Fruit fly (Drosophila melanogaster) whole organism, embryonic: ENCODE data around the gene fan.

Experiments
- CG10462 ChIP-seq: fragments of 200-800 bp; sonication (Bioruptor generic); optimal IDR thresholded peaks from 2 replicates; lab custom pipeline; 2016; ENCODE audit warnings: missing biosample characterization, missing genetic modification characterization
- CG10543 ChIP-seq: fragments of 200-800 bp; sonication (Bioruptor generic); optimal IDR thresholded peaks from 3 replicates; lab custom pipeline; 2017; ENCODE audit warnings: missing biosample characterization, mild to moderate bottlenecking, missing genetic modification characterization, moderate library complexity
- CG11093 ChIP-seq: fragments of 200-800 bp; sonication (Bioruptor generic); IDR thresholded peaks from 3 replicates; pipeline ENCODE4 v1.3.6; 2022; ENCODE audit warnings: missing biosample characterization, missing genetic modification characterization
- CG11504 ChIP-seq: fragments of 200-800 bp; sonication (Bioruptor generic); optimal IDR thresholded peaks from 3 replicates; lab custom pipeline; 2019; ENCODE audit warnings: missing biosample characterization, mild to moderate bottlenecking, missing genetic modification characterization, moderate library complexity
- CG11696 ChIP-seq: fragments of 200-800 bp; sonication (Bioruptor generic); IDR thresholded peaks from 2 replicates; pipeline ENCODE4 v1.3.6; 2022; ENCODE audit warnings: missing biosample characterization, missing genetic modification characterization
- CG12236 ChIP-seq: fragments of 200-800 bp; sonication (Bioruptor generic); optimal IDR thresholded peaks from 2 replicates; lab custom pipeline; 2016; ENCODE audit warnings: missing biosample characterization, missing genetic modification characterization
- CG12299 ChIP-seq: fragments of 200-800 bp; sonication (Bioruptor generic); optimal IDR thresholded peaks from 2 replicates; lab custom pipeline; 2018; ENCODE audit warnings: missing biosample characterization, mild to moderate bottlenecking, missing genetic modification characterization
- CG13894 ChIP-seq: fragments of 200-800 bp; sonication (Bioruptor generic); optimal IDR thresholded peaks from 3 replicates; lab custom pipeline; 2018; ENCODE audit warnings: missing biosample characterization, mild to moderate bottlenecking, missing genetic modification characterization, moderate library complexity
- CG17361 ChIP-seq: fragments of 200-800 bp; sonication (Bioruptor generic); IDR thresholded peaks from 3 replicates; pipeline ENCODE4 v1.3.6; 2022; ENCODE audit warnings: missing biosample characterization, missing genetic modification characterization
- CG1792 ChIP-seq: fragments of 200-800 bp; sonication (Bioruptor generic); optimal IDR thresholded peaks from 2 replicates; lab custom pipeline; 2016; ENCODE audit warnings: missing biosample characterization, missing genetic modification characterization
- CG18011 ChIP-seq: fragments of 200-800 bp; sonication (Bioruptor generic); optimal IDR thresholded peaks from 2 replicates; lab custom pipeline; 2017; ENCODE audit warnings: missing biosample characterization, missing genetic modification characterization, mild to moderate bottlenecking, moderate library complexity, missing genotype
- CG18619 ChIP-seq: fragments of 200-800 bp; sonication (Bioruptor generic); optimal IDR thresholded peaks from 3 replicates; lab custom pipeline; 2017; ENCODE audit warnings: missing biosample characterization, mild to moderate bottlenecking, missing genetic modification characterization
- CG2129 ChIP-seq: fragments of 200-800 bp; sonication (Bioruptor generic); IDR thresholded peaks from 2 replicates; pipeline ENCODE4 v1.3.6; 2022; ENCODE audit warnings: missing biosample characterization, missing genetic modification characterization; ENCODE audit not compliant: partially characterized antibody
- CG42726 ChIP-seq: fragments of 200-800 bp; sonication (Bioruptor generic); IDR thresholded peaks from 2 replicates; pipeline ENCODE4 v1.3.6; 2022; ENCODE audit warnings: missing biosample characterization, missing genetic modification characterization; ENCODE audit not compliant: partially characterized antibody
- CG6654 ChIP-seq: fragments of 200-800 bp; sonication (Bioruptor generic); optimal IDR thresholded peaks from 2 replicates; lab custom pipeline; 2017; ENCODE audit warnings: missing biosample characterization, mild to moderate bottlenecking, missing genetic modification characterization
- CG8388 ChIP-seq: fragments of 200-800 bp; sonication (Bioruptor generic); optimal IDR thresholded peaks from 2 replicates; lab custom pipeline; 2019; ENCODE audit warnings: missing biosample characterization, mild to moderate bottlenecking, missing genetic modification characterization, moderate library complexity
- CG8944 ChIP-seq: fragments of 200-800 bp; sonication (Bioruptor generic); optimal IDR thresholded peaks from 3 replicates; lab custom pipeline; 2016; ENCODE audit warnings: missing biosample characterization, missing genetic modification characterization
- CTCF ChIP-seq: fragments of 200-800 bp; sonication (Bioruptor generic); optimal IDR thresholded peaks from 2 replicates; lab custom pipeline; 2017; ENCODE audit warnings: missing biosample characterization, mild to moderate bottlenecking, missing genetic modification characterization, moderate library complexity
- Dll ChIP-seq: fragments of 200-800 bp; sonication (Bioruptor generic); IDR thresholded peaks from 4 replicates; pipeline ENCODE4 v1.3.6; 2022; ENCODE audit warnings: missing biosample characterization, missing genetic modification characterization; ENCODE audit not compliant: partially characterized antibody
- Eip74EF ChIP-seq, 2 experiments: fragments of 200-800 bp in 1 of 2; fragments of >200 bp in 1 of 2; sonication (Bioruptor generic) in 1 of 2; optimal IDR thresholded peaks; 2 replicates each; lab custom pipeline; 2017 to 2019; ENCODE audit warnings: missing biosample characterization in 2 of 2, missing genetic modification characterization in 2 of 2, mild to moderate bottlenecking in 1 of 2, moderate library complexity in 1 of 2
- Ets65A ChIP-seq: fragments of 200-800 bp; sonication (Bioruptor generic); peaks from one replicate; lab custom pipeline; 2016; ENCODE audit warnings: missing biosample characterization, missing genetic modification characterization
- Hr51 ChIP-seq, 2 experiments: fragments of 200-800 bp; sonication (Bioruptor generic); optimal IDR thresholded peaks; 2 replicates in 1 of 2; 3 replicates in 1 of 2; lab custom pipeline; 2016 to 2018; ENCODE audit warnings: missing biosample characterization in 2 of 2, missing genetic modification characterization in 2 of 2, mild to moderate bottlenecking in 1 of 2, moderate library complexity in 1 of 2
- MESR4 ChIP-seq: fragments of 200-800 bp; sonication (Bioruptor generic); optimal IDR thresholded peaks from 2 replicates; lab custom pipeline; 2018; ENCODE audit warnings: missing biosample characterization, mild to moderate bottlenecking, missing genetic modification characterization, moderate library complexity
- NC2β ChIP-seq: fragments of 200-800 bp; sonication (Bioruptor generic); optimal IDR thresholded peaks from 2 replicates; lab custom pipeline; 2016; ENCODE audit warnings: missing biosample characterization, missing genetic modification characterization
- Rfx ChIP-seq: fragments of 200-800 bp; sonication (Bioruptor generic); IDR thresholded peaks from 2 replicates; pipeline ENCODE4 v1.3.6; 2022; ENCODE audit warnings: missing biosample characterization, missing genetic modification characterization
- YL-1 ChIP-seq: fragments of 200-800 bp; sonication (Bioruptor generic); optimal IDR thresholded peaks from 3 replicates; lab custom pipeline; 2017; ENCODE audit warnings: missing biosample characterization, mild to moderate bottlenecking, missing genetic modification characterization
- abd-A ChIP-seq: fragments of 200-800 bp; sonication (Bioruptor generic); optimal IDR thresholded peaks from 3 replicates; lab custom pipeline; 2019; ENCODE audit warnings: missing biosample characterization, mild to moderate bottlenecking, missing genetic modification characterization, moderate library complexity
- ara ChIP-seq: fragments of 200-800 bp; sonication (Bioruptor generic); IDR thresholded peaks from 2 replicates; pipeline ENCODE4 v1.3.6; 2022; ENCODE audit warnings: missing biosample characterization, missing genetic modification characterization
- caup ChIP-seq: fragments of 200-800 bp; sonication (Bioruptor generic); optimal IDR thresholded peaks from 3 replicates; lab custom pipeline; 2017; ENCODE audit warnings: missing biosample characterization, mild to moderate bottlenecking, missing genetic modification characterization, moderate library complexity; ENCODE audit not compliant: severe bottlenecking
- chn ChIP-seq: fragments of 200-800 bp; sonication (Bioruptor generic); optimal IDR thresholded peaks from 2 replicates; lab custom pipeline; 2016; ENCODE audit warnings: missing biosample characterization, missing genetic modification characterization
- dimm ChIP-seq: fragments of 200-800 bp; sonication (Bioruptor generic); IDR thresholded peaks from 2 replicates; pipeline ENCODE4 v1.3.6; 2022; ENCODE audit warnings: missing biosample characterization, missing genetic modification characterization
- dm ChIP-seq: fragments of 200-800 bp; sonication (Bioruptor generic); optimal IDR thresholded peaks from 3 replicates; lab custom pipeline; 2016; ENCODE audit warnings: missing biosample characterization, missing genetic modification characterization
- eyg ChIP-seq: fragments of 200-800 bp; sonication (Bioruptor generic); optimal IDR thresholded peaks from 3 replicates; lab custom pipeline; 2016; ENCODE audit warnings: missing biosample characterization, missing genetic modification characterization
- grau ChIP-seq: fragments of 200-800 bp; optimal IDR thresholded peaks from 3 replicates; lab custom pipeline; 2019; ENCODE audit warnings: missing biosample characterization, mild to moderate bottlenecking, missing genetic modification characterization, moderate library complexity
- hth ChIP-seq: fragments of >200 bp; optimal IDR thresholded peaks from 2 replicates; lab custom pipeline; 2017; ENCODE audit warnings: inconsistent platforms
- inv ChIP-seq: fragments of 200-800 bp; sonication (Bioruptor generic); IDR thresholded peaks from 2 replicates; pipeline ENCODE4 v1.3.6; 2022; ENCODE audit warnings: missing biosample characterization, missing genetic modification characterization; ENCODE audit not compliant: partially characterized antibody
- lbe ChIP-seq: fragments of 200-800 bp; sonication (Bioruptor generic); optimal IDR thresholded peaks from 2 replicates; lab custom pipeline; 2016; ENCODE audit warnings: missing biosample characterization, mild to moderate bottlenecking, missing genetic modification characterization
- nerfin-1 ChIP-seq: fragments of 200-800 bp; sonication (Bioruptor generic); optimal IDR thresholded peaks from 3 replicates; lab custom pipeline; 2019; ENCODE audit warnings: missing biosample characterization, mild to moderate bottlenecking, missing genetic modification characterization, moderate library complexity
- nmo ChIP-seq: fragments of 200-800 bp; sonication (Bioruptor generic); optimal IDR thresholded peaks from 2 replicates; lab custom pipeline; 2018; ENCODE audit warnings: missing biosample characterization, mild to moderate bottlenecking, missing genetic modification characterization, moderate library complexity
- otp ChIP-seq: fragments of 200-800 bp; sonication (Bioruptor generic); IDR thresholded peaks from 3 replicates; pipeline ENCODE4, ENCODE4 v1.3.6; 2022; ENCODE audit warnings: missing biosample characterization, missing genetic modification characterization
- pita ChIP-seq: fragments of 200-800 bp; sonication (Bioruptor generic); optimal IDR thresholded peaks from 2 replicates; lab custom pipeline; 2017; ENCODE audit warnings: missing biosample characterization, mild to moderate bottlenecking, missing genetic modification characterization
- ranshi ChIP-seq: fragments of 200-800 bp; sonication (Bioruptor generic); IDR thresholded peaks from 2 replicates; pipeline ENCODE4 v1.3.6; 2022; ENCODE audit warnings: missing biosample characterization, missing genetic modification characterization
- sens ChIP-seq: fragments of 200-800 bp; sonication (Bioruptor generic); peaks from one replicate; lab custom pipeline; 2016; ENCODE audit warnings: missing biosample characterization, missing genetic modification characterization
- seq ChIP-seq: fragments of 200-800 bp; sonication (Bioruptor generic); IDR thresholded peaks from 2 replicates; pipeline ENCODE4 v1.3.6; 2022; ENCODE audit warnings: missing biosample characterization, missing genetic modification characterization
- sob ChIP-seq: fragments of 200-800 bp; sonication (Bioruptor generic); IDR thresholded peaks from 2 replicates; pipeline ENCODE4 v1.3.6; 2022; ENCODE audit warnings: missing biosample characterization, missing genetic modification characterization
- tup ChIP-seq: fragments of 200-800 bp; sonication (Bioruptor generic); optimal IDR thresholded peaks from 2 replicates; lab custom pipeline; 2016; ENCODE audit warnings: missing biosample characterization, mild to moderate bottlenecking, missing genetic modification characterization, moderate library complexity
- unc-4 ChIP-seq: fragments of 200-800 bp; sonication (Bioruptor generic); IDR thresholded peaks from 2 replicates; pipeline ENCODE4 v1.3.6; 2022; ENCODE audit warnings: missing biosample characterization, missing genetic modification characterization; ENCODE audit not compliant: partially characterized antibody
- yki ChIP-seq: fragments of >200 bp; optimal IDR thresholded peaks from 3 replicates; lab custom pipeline; 2018
- zen2 ChIP-seq: fragments of 200-800 bp; sonication (Bioruptor generic); IDR thresholded peaks from 3 replicates; pipeline ENCODE4 v1.3.6; 2022; ENCODE audit warnings: missing biosample characterization, missing genetic modification characterization; ENCODE audit not compliant: partially characterized antibody

The fan gene

DNA sequence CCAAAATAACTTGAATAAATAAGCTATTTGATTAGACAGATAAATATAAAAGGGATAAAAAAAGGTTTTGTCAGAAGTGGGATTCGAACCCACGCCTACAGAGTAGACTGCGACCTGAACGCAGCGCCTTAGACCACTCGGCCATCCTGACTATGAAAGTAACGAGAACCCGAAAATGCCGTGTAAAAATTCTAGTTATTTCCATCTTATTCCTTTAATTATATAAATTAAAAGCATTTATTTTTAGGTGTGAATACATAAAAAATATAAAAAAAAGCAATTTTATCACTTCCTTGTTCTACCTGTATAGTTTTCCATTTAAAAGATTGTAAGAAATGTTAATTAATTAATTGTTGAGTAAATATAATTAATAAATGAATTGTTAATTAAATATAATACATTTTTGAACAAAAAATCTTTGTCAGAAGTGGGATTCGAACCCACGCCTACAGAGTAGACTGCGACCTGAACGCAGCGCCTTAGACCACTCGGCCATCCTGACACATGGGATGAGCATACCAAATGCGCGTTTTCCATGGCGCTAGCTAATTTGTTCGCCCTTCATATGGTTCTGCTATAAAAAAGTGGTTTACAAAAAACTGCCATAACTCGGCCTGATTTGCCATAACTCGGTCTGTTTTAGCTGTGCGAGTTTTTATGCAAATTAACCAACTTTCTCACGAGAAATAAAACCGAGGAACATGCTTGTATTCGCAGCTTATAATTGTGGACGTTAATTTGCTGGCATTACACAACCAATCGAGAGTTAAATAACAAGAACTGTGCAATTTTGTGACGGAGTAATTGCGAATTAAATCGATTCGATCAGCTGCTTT, 43.1 kb upstream of the fan start (continued):
- no peak for TF ChIP-seq CG11696 (GFP tag; lab: Robert Waterston, UW)
- TF ChIP-seq NC2β (GFP tag; lab: Kevin White, UChicago) = no peak
- TF ChIP-seq CG11504 (tag; lab: Kevin White, UChicago) = peak; percentile 10
- no peak for TF ChIP-seq CG17361 (GFP tag; lab: Robert Waterston, UW)
- TF ChIP-seq CG1792 (GFP tag; lab: Kevin White, UChicago) = no peak
- TF ChIP-seq MESR4 (GFP tag; lab: Kevin White, UChicago) = no peak
- no peak for TF ChIP-seq CG2129 (GFP tag; lab: Robert Waterston, UW)
- TF ChIP-seq unc-4 = 0 out of 2 replicates have a peak, but pooled peaks have one; percentile 45
- no peak for TF ChIP-seq yki (lab: Kevin White, UChicago)
- TF ChIP-seq chn = no peak
- no peak for TF ChIP-seq ara (GFP tag; lab: Robert Waterston, UW)
- peak; percentile 9 for TF ChIP-seq CTCF (GFP tag; lab: Kevin White, UChicago)
- peak; percentile 62; the same call in 2 of the 3 replicates for TF ChIP-seq otp (GFP tag; lab: Robert Waterston, UW)
- no peak for TF ChIP-seq dimm (GFP tag; lab: Robert Waterston, UW)
- no peak for TF ChIP-seq hth (lab: Kevin White, UChicago)
- TF ChIP-seq lbe = no peak
- no peak for TF ChIP-seq CG6654
- no peak for TF ChIP-seq pita (GFP tag; lab: Kevin White, UChicago)
- TF ChIP-seq caup (GFP tag; lab: Kevin White, UChicago) = no peak
- TF ChIP-seq CG12236 = no peak
- TF ChIP-seq ranshi (GFP tag; lab: Robert Waterston, UW) = no peak
- no peak for TF ChIP-seq CG12299 (tag; lab: Kevin White, UChicago)
- TF ChIP-seq grau (tag; lab: Kevin White, UChicago) = peak; percentile 18
- peak; percentile 79 for TF ChIP-seq abd-A (tag; lab: Kevin White, UChicago)
- TF ChIP-seq Dll (GFP tag; lab: Robert Waterston, UW) = 0 out of 4 replicates have a peak, but pooled peaks have one; percentile 34
- peak; percentile 39; the same call in 1 of the 2 replicates for TF ChIP-seq inv
- TF ChIP-seq dm = no peak
- TF ChIP-seq Ets65A (GFP tag; lab: Kevin White, UChicago) = no peak
- TF ChIP-seq CG10543 (GFP tag; lab: Kevin White, UChicago) = no peak
- TF ChIP-seq sens (GFP tag; lab: Kevin White, UChicago) = peak; percentile 57
- no peak for TF ChIP-seq CG13894 (tag; lab: Kevin White, UChicago)
- no peak for TF ChIP-seq seq (GFP tag; lab: Robert Waterston, UW)
- TF ChIP-seq CG10462 (GFP tag; lab: Kevin White, UChicago) = no peak
- no peak for TF ChIP-seq Eip74EF (GFP tag; optimal IDR thresholded peaks at IDR 0.05; lab: Kevin White, UChicago)
- TF ChIP-seq CG18619 (GFP tag; lab: Kevin White, UChicago) = no peak
- no peak; the same call in 1 of the 2 replicates for TF ChIP-seq Rfx
- no peak for TF ChIP-seq nerfin-1 (tag; lab: Kevin White, UChicago)
- peak in 1 of 2 experiments; percentile 13 for TF ChIP-seq Hr51 (GFP tag; optimal IDR thresholded peaks at IDR 0.05; lab: Kevin White, UChicago)
- no peak for TF ChIP-seq sob (GFP tag; lab: Robert Waterston, UW)
- no peak for TF ChIP-seq CG8388
- no peak for TF ChIP-seq CG11093 (GFP tag; lab: Robert Waterston, UW)
- peak; percentile 69; the same call in 1 of the 3 replicates for TF ChIP-seq zen2
- no peak for TF ChIP-seq eyg
- TF ChIP-seq nmo (GFP tag; lab: Kevin White, UChicago) = no peak
- TF ChIP-seq tup = no peak
- TF ChIP-seq YL-1 (GFP tag; lab: Kevin White, UChicago) = no peak
- TF ChIP-seq CG42726 = peak; percentile 93
- TF ChIP-seq CG8944 = no peak
- TF ChIP-seq CG18011 (GFP tag; lab: Kevin White, UChicago) = no peak
